Worm (Caenorhabditis elegans) whole organism, L4 larva: ENCODE measurements around the gene bus-12.

Experiments used
- F10B5.3 ChIP-seq: sonication (generic microtip); optimal IDR thresholded peaks from 2 replicates; lab custom pipeline; 2016; ENCODE audit warnings: mild to moderate bottlenecking, missing genetic modification characterization, missing compliant biosample characterization
- F44E2.7 ChIP-seq: fragments of 200-800 bp; sonication (Bioruptor generic); IDR thresholded peaks from 2 replicates; pipeline ENCODE4 v2.1.2; 2022; ENCODE audit warnings: missing genetic modification characterization, missing compliant biosample characterization
- T26A8.4 ChIP-seq: fragments of 200-800 bp; sonication (Bioruptor generic); IDR thresholded peaks from 2 replicates; pipeline ENCODE4 v1.3.6; 2022; ENCODE audit warnings: missing genetic modification characterization, missing compliant biosample characterization
- Y105C5A.15 ChIP-seq: fragments of 200-800 bp; sonication (Bioruptor generic); IDR thresholded peaks from 2 replicates; pipeline ENCODE4 v1.3.6; 2022; ENCODE audit warnings: missing genetic modification characterization, missing compliant biosample characterization
- Y48G9A.11 ChIP-seq: fragments of 200-800 bp; sonication (Bioruptor generic); IDR thresholded peaks from 2 replicates; pipeline ENCODE4 v1.3.6; 2022; ENCODE audit warnings: missing genetic modification reagents, missing genetic modification characterization, missing compliant biosample characterization
- Y75B8A.6 ChIP-seq: fragments of 200-800 bp; sonication (Bioruptor generic); IDR thresholded peaks from 2 replicates; pipeline ENCODE4 v1.3.6; 2022; ENCODE audit warnings: missing genetic modification reagents, missing genetic modification characterization, missing compliant biosample characterization
- ZK546.5 ChIP-seq, 2 experiments: sonication (generic microtip); optimal IDR thresholded peaks; 2 replicates each; lab custom pipeline; 2017; ENCODE audit warnings: missing biosample characterization in 2 of 2, missing genetic modification characterization in 2 of 2
- aly-2 ChIP-seq: sonication (generic microtip); optimal IDR thresholded peaks from 2 replicates; lab custom pipeline; 2018; ENCODE audit warnings: missing biosample characterization, missing genetic modification characterization
- arid-1 ChIP-seq: fragments of 200-800 bp; sonication (Bioruptor generic); conservative IDR thresholded peaks from 2 replicates; pipeline ENCODE4 v1.3.6; 2022; ENCODE audit warnings: missing genetic modification reagents, missing genetic modification characterization, missing compliant biosample characterization
- ceh-20 ChIP-seq: fragments of 200-800 bp; sonication (Bioruptor generic); IDR thresholded peaks from 2 replicates; pipeline ENCODE4 v1.3.6; 2022; ENCODE audit warnings: missing genetic modification reagents, missing genetic modification characterization, missing compliant biosample characterization
- ceh-32 ChIP-seq: sonication (generic microtip); optimal IDR thresholded peaks from 2 replicates; lab custom pipeline; 2016; ENCODE audit warnings: mild to moderate bottlenecking, missing genetic modification characterization, missing compliant biosample characterization; ENCODE audit not compliant: poor library complexity
- ceh-44 ChIP-seq: fragments of 200-800 bp; sonication (Bioruptor generic); IDR thresholded peaks from 2 replicates; pipeline ENCODE4 v1.3.6; 2022; ENCODE audit warnings: missing genetic modification reagents, missing genetic modification characterization, missing compliant biosample characterization
- ceh-62 ChIP-seq: sonication (generic microtip); optimal IDR thresholded peaks from 2 replicates; lab custom pipeline; 2017; ENCODE audit warnings: missing biosample characterization, missing genetic modification characterization
- ceh-82 ChIP-seq: sonication (generic microtip); optimal IDR thresholded peaks from 2 replicates; lab custom pipeline; 2017; ENCODE audit warnings: missing biosample characterization, missing genetic modification characterization
- ces-1 ChIP-seq: fragments of 150-350 bp; sonication (generic microtip); optimal IDR thresholded peaks from 4 replicates; lab custom pipeline; 2014; ENCODE audit warnings: missing biosample characterization, missing genetic modification reagents, missing genetic modification characterization
- daf-12 ChIP-seq: fragments of 150-350 bp; optimal IDR thresholded peaks from 2 replicates; lab custom pipeline; 2014; ENCODE audit warnings: missing biosample characterization, missing genetic modification reagents, missing genetic modification characterization
- daf-16 ChIP-seq, 3 experiments: sonication (generic microtip); optimal IDR thresholded peaks; 2 replicates each; lab custom pipeline; 2016 to 2017; ENCODE audit warnings: missing genetic modification characterization in 3 of 3, missing genetic modification reagents in 3 of 3, mild to moderate bottlenecking in 2 of 3, missing compliant biosample characterization in 2 of 3, missing biosample characterization in 1 of 3, moderate library complexity in 1 of 3
- daf-19 ChIP-seq: fragments of 200-800 bp; sonication (Bioruptor generic); conservative IDR thresholded peaks from 2 replicates; pipeline ENCODE4 v1.3.6; 2022; ENCODE audit warnings: missing genetic modification characterization, missing compliant biosample characterization
- dmd-6 ChIP-seq: fragments of 200-800 bp; sonication (Bioruptor generic); IDR thresholded peaks from 2 replicates; pipeline ENCODE4 v1.3.6; 2022; ENCODE audit warnings: missing genetic modification reagents, missing genetic modification characterization, missing compliant biosample characterization
- dmd-8 ChIP-seq: fragments of 200-800 bp; sonication (Bioruptor generic); IDR thresholded peaks from 2 replicates; pipeline ENCODE4 v1.3.6; 2022; ENCODE audit warnings: missing genetic modification characterization, missing compliant biosample characterization
- egl-27 ChIP-seq: sonication (generic microtip); optimal IDR thresholded peaks from 3 replicates; lab custom pipeline; 2017; ENCODE audit warnings: missing biosample characterization, missing genetic modification reagents, missing genetic modification characterization
- fkh-10 ChIP-seq: fragments of 150-350 bp; optimal IDR thresholded peaks from 2 replicates; lab custom pipeline; 2014; ENCODE audit warnings: missing biosample characterization, missing genetic modification reagents, missing genetic modification characterization
- gei-8 ChIP-seq: fragments of 200-800 bp; sonication (Bioruptor generic); optimal IDR thresholded peaks from 2 replicates; lab custom pipeline; 2018; ENCODE audit warnings: mild to moderate bottlenecking, missing genetic modification characterization, missing compliant biosample characterization
- hif-1 ChIP-seq, 2 experiments: sonication (generic microtip); optimal IDR thresholded peaks; 2 replicates each; lab custom pipeline; 2016 to 2017; ENCODE audit warnings: missing compliant biosample characterization in 2 of 2, missing genetic modification characterization in 2 of 2, missing genetic modification reagents in 2 of 2, missing genotype in 2 of 2, mild to moderate bottlenecking in 1 of 2
- hlh-30 ChIP-seq: sonication (generic microtip); optimal IDR thresholded peaks from 2 replicates; lab custom pipeline; 2017; ENCODE audit warnings: antibody characterized with exemption, mild to moderate bottlenecking, missing genetic modification characterization, missing compliant biosample characterization; ENCODE audit not compliant: insufficient read depth
- jun-1 ChIP-seq: fragments of 150-350 bp; optimal IDR thresholded peaks from 2 replicates; lab custom pipeline; 2014; ENCODE audit warnings: missing biosample characterization, missing genetic modification reagents, missing genetic modification characterization
- lin-15B ChIP-seq: fragments of 150-350 bp; sonication (generic microtip); optimal IDR thresholded peaks from 3 replicates; lab custom pipeline; 2014; ENCODE audit warnings: missing biosample characterization, missing genetic modification characterization
- lin-29 ChIP-seq: fragments of 200-800 bp; sonication (Bioruptor generic); IDR thresholded peaks from 2 replicates; pipeline ENCODE4 v1.3.6; 2022; ENCODE audit warnings: missing genetic modification reagents, missing genetic modification characterization, missing compliant biosample characterization
- lin-38 ChIP-seq: fragments of 200-800 bp; sonication (Bioruptor generic); IDR thresholded peaks from 2 replicates; pipeline ENCODE4 v1.3.6; 2022; ENCODE audit warnings: missing genetic modification reagents, missing genetic modification characterization, missing compliant biosample characterization
- lir-3 ChIP-seq: sonication (generic microtip); optimal IDR thresholded peaks from 2 replicates; lab custom pipeline; 2016; ENCODE audit warnings: mild to moderate bottlenecking, missing genetic modification characterization, missing compliant biosample characterization
- lsy-2 ChIP-seq, 2 experiments: fragments of 150-350 bp in 1 of 2; sonication (generic microtip) in 1 of 2; optimal IDR thresholded peaks; 2 replicates each; lab custom pipeline; 2014 to 2017; ENCODE audit warnings: missing biosample characterization in 2 of 2, missing genetic modification characterization in 2 of 2
- mdl-1 ChIP-seq, 2 experiments: fragments of 150-350 bp in 1 of 2; sonication (generic microtip) in 1 of 2; optimal IDR thresholded peaks; 2 replicates each; lab custom pipeline; 2014 to 2017; ENCODE audit warnings: missing biosample characterization in 2 of 2, missing genetic modification characterization in 2 of 2
- mep-1 ChIP-seq: fragments of 150-350 bp; sonication (generic microtip); optimal IDR thresholded peaks from 3 replicates; lab custom pipeline; 2014; ENCODE audit warnings: missing biosample characterization, missing genetic modification characterization
- nhr-11 ChIP-seq: fragments of 150-350 bp; optimal IDR thresholded peaks from 2 replicates; lab custom pipeline; 2014; ENCODE audit warnings: missing biosample characterization, missing genetic modification characterization
- nhr-237 ChIP-seq: sonication (generic microtip); optimal IDR thresholded peaks from 2 replicates; lab custom pipeline; 2017; ENCODE audit warnings: missing biosample characterization, missing genetic modification characterization
- nhr-25 ChIP-seq: sonication (generic microtip); optimal IDR thresholded peaks from 2 replicates; lab custom pipeline; 2017; ENCODE audit warnings: missing genetic modification characterization, mild to moderate bottlenecking, missing compliant biosample characterization, antibody characterized with exemption, moderate library complexity, borderline replicate concordance; ENCODE audit not compliant: insufficient read depth
- nhr-28 ChIP-seq: fragments of 150-350 bp; optimal IDR thresholded peaks from 2 replicates; lab custom pipeline; 2014; ENCODE audit warnings: missing biosample characterization, missing genetic modification characterization
- nhr-6 ChIP-seq: fragments of 150-350 bp; optimal IDR thresholded peaks from 2 replicates; lab custom pipeline; 2014; ENCODE audit warnings: missing biosample characterization, missing genetic modification characterization
- nhr-76 ChIP-seq: fragments of 150-350 bp; optimal IDR thresholded peaks from 2 replicates; lab custom pipeline; 2014; ENCODE audit warnings: missing biosample characterization, missing genetic modification characterization
- pha-4 ChIP-seq, 2 experiments: fragments of 150-350 bp in 1 of 2; fragments of 200-800 bp in 1 of 2; sonication (Bioruptor generic) in 1 of 2; IDR thresholded peaks in 1 of 2; optimal IDR thresholded peaks in 1 of 2; 2 replicates each; pipeline versions ENCODE4 v1.3.6 to Lab custom; 2014 to 2022; ENCODE audit warnings: missing genetic modification characterization in 2 of 2, missing genetic modification reagents in 2 of 2, missing biosample characterization in 1 of 2, missing compliant biosample characterization in 1 of 2
- php-3 ChIP-seq: fragments of 200-800 bp; sonication (Bioruptor generic); IDR thresholded peaks from 2 replicates; pipeline ENCODE4 v1.3.6; 2022; ENCODE audit warnings: missing genetic modification reagents, missing genetic modification characterization, missing compliant biosample characterization
- pqm-1 ChIP-seq: sonication (generic microtip); optimal IDR thresholded peaks from 2 replicates; lab custom pipeline; 2017; ENCODE audit warnings: missing biosample characterization, missing genetic modification characterization
- set-16 ChIP-seq: fragments of 200-800 bp; sonication (Bioruptor generic); IDR thresholded peaks from 2 replicates; pipeline ENCODE4 v1.3.6; 2022; ENCODE audit warnings: missing genetic modification reagents, missing genetic modification characterization, missing compliant biosample characterization
- snpc-1.2 ChIP-seq: fragments of 200-800 bp; sonication (Bioruptor generic); IDR thresholded peaks from 2 replicates; pipeline ENCODE4 v1.3.6; 2022; ENCODE audit warnings: missing genetic modification reagents, missing genetic modification characterization, missing compliant biosample characterization
- spr-1 ChIP-seq: sonication (generic microtip); optimal IDR thresholded peaks from 2 replicates; lab custom pipeline; 2016; ENCODE audit warnings: mild to moderate bottlenecking, missing genetic modification characterization, missing compliant biosample characterization
- spr-3 ChIP-seq: fragments of 200-800 bp; sonication (Bioruptor generic); optimal IDR thresholded peaks from 2 replicates; lab custom pipeline; 2018; ENCODE audit warnings: mild to moderate bottlenecking, missing genetic modification characterization, missing compliant biosample characterization
- tra-1 ChIP-seq: fragments of 200-800 bp; sonication (Bioruptor generic); IDR thresholded peaks from 2 replicates; pipeline ENCODE4 v1.3.6; 2022; ENCODE audit warnings: missing genetic modification reagents, missing genetic modification characterization, missing compliant biosample characterization
- unc-130 ChIP-seq: sonication (generic microtip); optimal IDR thresholded peaks from 2 replicates; lab custom pipeline; 2016; ENCODE audit warnings: missing genetic modification reagents, missing genetic modification characterization, missing compliant biosample characterization
- vab-7 ChIP-seq: fragments of 200-800 bp; sonication (Bioruptor generic); IDR thresholded peaks from 2 replicates; pipeline ENCODE4 v1.3.6; 2022; ENCODE audit warnings: missing genetic modification reagents, missing genetic modification characterization, missing compliant biosample characterization
- zfp-2 ChIP-seq: sonication (generic microtip); optimal IDR thresholded peaks from 2 replicates; lab custom pipeline; 2016; ENCODE audit warnings: mild to moderate bottlenecking, missing genetic modification characterization, missing compliant biosample characterization
- ztf-11 ChIP-seq: fragments of 150-350 bp; optimal IDR thresholded peaks from 2 replicates; lab custom pipeline; 2014; ENCODE audit warnings: missing biosample characterization, missing genetic modification characterization

The bus-12 gene

ce11 chrIV:13297746-13298145, 41.8 kb downstream of the bus-12 start, which contains the start of the genes Y67H2A.2 and micu-1 (continued):
- no peak for TF ChIP-seq php-3 (GFP tag; lab: Robert Waterston, UW)
- no peak for TF ChIP-seq zfp-2 (tag; lab: Kevin White, UChicago)
- TF ChIP-seq mep-1 (tag; lab: Kevin White, UChicago), result peak; percentile 57
- no peak for TF ChIP-seq T26A8.4 (GFP tag; lab: Robert Waterston, UW)
- TF ChIP-seq spr-1 (tag; lab: Kevin White, UChicago), result no peak
- TF ChIP-seq F10B5.3, result no peak
- no peak for TF ChIP-seq ceh-82 (tag; lab: Kevin White, UChicago)
- no peak for TF ChIP-seq daf-16 (GFP tag; optimal IDR thresholded peaks at IDR 0.05; lab: Kevin White, UChicago)
- peak; percentile 20 for TF ChIP-seq daf-16 (tag; optimal IDR thresholded peaks at IDR 0.05; lab: Kevin White, UChicago)
- no peak for TF ChIP-seq Y48G9A.11
- no peak for TF ChIP-seq ztf-11
- no peak for TF ChIP-seq vab-7
- no peak for TF ChIP-seq ceh-32 (tag; lab: Kevin White, UChicago)
- no peak for TF ChIP-seq egl-27 (tag; lab: Kevin White, UChicago)
- TF ChIP-seq nhr-25 (tag; lab: Kevin White, UChicago), result no peak
- no peak for TF ChIP-seq nhr-76 (tag; lab: Kevin White, UChicago)
- no peak for TF ChIP-seq lin-29 (GFP tag; lab: Robert Waterston, UW)
- no peak for TF ChIP-seq Y105C5A.15 (GFP tag; lab: Robert Waterston, UW)
- peak; percentile 38 to 73 for TF ChIP-seq lsy-2 (tag; optimal IDR thresholded peaks at IDR 0.05; lab: Kevin White, UChicago)
- peak; percentile 62 for TF ChIP-seq fkh-10 (GFP tag; lab: Kevin White, UChicago)
- TF ChIP-seq nhr-28 (tag; lab: Kevin White, UChicago), result peak; percentile 23
- TF ChIP-seq ces-1, result peak; percentile 24
- no peak for TF ChIP-seq lir-3
- TF ChIP-seq Y75B8A.6 (GFP tag; lab: Robert Waterston, UW), result no peak
- no peak for TF ChIP-seq aly-2 (tag; lab: Kevin White, UChicago)
- TF ChIP-seq lin-15B (tag; lab: Kevin White, UChicago), result no peak
- peak; percentile 57 for TF ChIP-seq dmd-6 (GFP tag; lab: Robert Waterston, UW)
- no peak for TF ChIP-seq pqm-1
- TF ChIP-seq unc-130 (GFP tag; lab: Kevin White, UChicago), result peak; percentile 11
- TF ChIP-seq daf-12 (tag; lab: Kevin White, UChicago), result no peak
- TF ChIP-seq daf-19 (GFP tag; lab: Robert Waterston, UW), result no peak
- TF ChIP-seq gei-8 (GFP tag; lab: Kevin White, UChicago), result no peak
- peak; percentile 99 for TF ChIP-seq lin-38
- TF ChIP-seq pha-4 (GFP tag; IDR thresholded peaks at IDR 0.05; lab: Robert Waterston, UW), result no peak
- TF ChIP-seq pha-4 (tag; optimal IDR thresholded peaks at IDR 0.05; lab: Kevin White, UChicago), result no peak
- TF ChIP-seq snpc-1.2 (GFP tag; lab: Robert Waterston, UW), result no peak
- TF ChIP-seq nhr-237 (tag; lab: Kevin White, UChicago), result no peak
- TF ChIP-seq ceh-44 (GFP tag; lab: Robert Waterston, UW), result 0 out of 2 replicates have a peak, but pooled peaks have one; percentile 42
- TF ChIP-seq jun-1, result no peak
- no peak for TF ChIP-seq tra-1 (GFP tag; lab: Robert Waterston, UW)
- TF ChIP-seq ceh-62, result no peak
- no peak for TF ChIP-seq set-16 (GFP tag; lab: Robert Waterston, UW)
- TF ChIP-seq hif-1 (tag; optimal IDR thresholded peaks at IDR 0.05; lab: Kevin White, UChicago), result peak in 1 of 2 experiments; percentile 29
- TF ChIP-seq arid-1 (GFP tag; lab: Robert Waterston, UW), result no peak
- 0 out of 2 replicates have a peak, but pooled peaks have one; percentile 34 for TF ChIP-seq ceh-20 (GFP tag; lab: Robert Waterston, UW)
- no peak for TF ChIP-seq mdl-1 (tag; optimal IDR thresholded peaks at IDR 0.05; lab: Kevin White, UChicago)
- TF ChIP-seq ZK546.5 (tag; optimal IDR thresholded peaks at IDR 0.05; lab: Kevin White, UChicago), result no peak
- no peak for TF ChIP-seq nhr-11 (tag; lab: Kevin White, UChicago)
- no peak for TF ChIP-seq dmd-8 (GFP tag; lab: Robert Waterston, UW)
- TF ChIP-seq spr-3, result peak; percentile 41
- TF ChIP-seq hlh-30 (tag; lab: Kevin White, UChicago), result peak; percentile 45
- TF ChIP-seq F44E2.7 (GFP tag; lab: Robert Waterston, UW), result no peak
- peak; percentile 7 for TF ChIP-seq nhr-6 (tag; lab: Kevin White, UChicago)
